Fruit fly (Drosophila melanogaster) S2 (cell line): ENCODE results near the gene CG34253.

Experiments
- CG8478 ChIP-seq: fragments of >200 bp; optimal IDR thresholded peaks from 2 replicates; lab custom pipeline; 2018
- CTCF ChIP-seq, 2 experiments: fragments of >200 bp; optimal IDR thresholded peaks; 2 replicates each; lab custom pipeline; 2018

- TF ChIP-seq CG8478 (lab: Kevin White, UChicago): no peak
- no peak for TF ChIP-seq CTCF (optimal IDR thresholded peaks at IDR 0.05; lab: Kevin White, UChicago)
These were observed 6.8 kb upstream of the CG34253 start for dm6 chr3L:18093875-18094274.
